Fruit fly (Drosophila melanogaster) whole organism, pupa: ENCODE measurements around the gene Pdhb.
A peak's percentile ranks its signal among the peaks of the same experiment; 100 is the strongest.

Experiments used
- CG10348 ChIP-seq: fragments of 200-800 bp; sonication (Bioruptor generic); IDR thresholded peaks from 2 replicates; pipeline ENCODE4 v1.3.6; 2022; ENCODE audit warnings: missing biosample characterization, missing genetic modification characterization
- CG12605 ChIP-seq: fragments of 200-800 bp; sonication (Bioruptor generic); IDR thresholded peaks from 2 replicates; pipeline ENCODE4 v1.3.6; 2022; ENCODE audit warnings: missing biosample characterization, missing genetic modification characterization
- CG15710 ChIP-seq: fragments of 200-800 bp; sonication (Bioruptor generic); optimal IDR thresholded peaks from 2 replicates; lab custom pipeline; 2018; ENCODE audit warnings: missing biosample characterization, mild to moderate bottlenecking, missing genetic modification characterization, moderate library complexity
- CG32121 ChIP-seq: fragments of 200-800 bp; sonication (Bioruptor generic); IDR thresholded peaks from 2 replicates; pipeline ENCODE4 v1.3.6; 2022; ENCODE audit warnings: missing biosample characterization, missing genetic modification characterization
- CG34367 ChIP-seq: fragments of 200-800 bp; sonication (Bioruptor generic); optimal IDR thresholded peaks from 2 replicates; lab custom pipeline; 2018; ENCODE audit warnings: missing biosample characterization, mild to moderate bottlenecking, missing genetic modification characterization
- CG4496 ChIP-seq: fragments of 200-800 bp; sonication (Bioruptor generic); IDR thresholded peaks from 3 replicates; pipeline ENCODE4 v1.3.6; 2022; ENCODE audit warnings: missing biosample characterization, missing genetic modification characterization
- CG8301 ChIP-seq: fragments of 200-800 bp; sonication (Bioruptor generic); optimal IDR thresholded peaks from 2 replicates; lab custom pipeline; 2018; ENCODE audit warnings: missing biosample characterization, mild to moderate bottlenecking, missing genetic modification characterization
- CG9948 ChIP-seq: fragments of 200-800 bp; sonication (Bioruptor generic); optimal IDR thresholded peaks from 2 replicates; lab custom pipeline; 2018; ENCODE audit warnings: missing biosample characterization, mild to moderate bottlenecking, missing genetic modification characterization, moderate library complexity
- Ets98B ChIP-seq: fragments of 200-800 bp; sonication (Bioruptor generic); IDR thresholded peaks from 2 replicates; pipeline ENCODE4 v1.3.6; 2022; ENCODE audit warnings: missing biosample characterization, missing genetic modification characterization
- fd96Ca ChIP-seq: fragments of 200-800 bp; sonication (Bioruptor generic); IDR thresholded peaks from 3 replicates; pipeline ENCODE4 v1.3.6; 2022; ENCODE audit warnings: missing biosample characterization, missing genetic modification characterization

DNA sequence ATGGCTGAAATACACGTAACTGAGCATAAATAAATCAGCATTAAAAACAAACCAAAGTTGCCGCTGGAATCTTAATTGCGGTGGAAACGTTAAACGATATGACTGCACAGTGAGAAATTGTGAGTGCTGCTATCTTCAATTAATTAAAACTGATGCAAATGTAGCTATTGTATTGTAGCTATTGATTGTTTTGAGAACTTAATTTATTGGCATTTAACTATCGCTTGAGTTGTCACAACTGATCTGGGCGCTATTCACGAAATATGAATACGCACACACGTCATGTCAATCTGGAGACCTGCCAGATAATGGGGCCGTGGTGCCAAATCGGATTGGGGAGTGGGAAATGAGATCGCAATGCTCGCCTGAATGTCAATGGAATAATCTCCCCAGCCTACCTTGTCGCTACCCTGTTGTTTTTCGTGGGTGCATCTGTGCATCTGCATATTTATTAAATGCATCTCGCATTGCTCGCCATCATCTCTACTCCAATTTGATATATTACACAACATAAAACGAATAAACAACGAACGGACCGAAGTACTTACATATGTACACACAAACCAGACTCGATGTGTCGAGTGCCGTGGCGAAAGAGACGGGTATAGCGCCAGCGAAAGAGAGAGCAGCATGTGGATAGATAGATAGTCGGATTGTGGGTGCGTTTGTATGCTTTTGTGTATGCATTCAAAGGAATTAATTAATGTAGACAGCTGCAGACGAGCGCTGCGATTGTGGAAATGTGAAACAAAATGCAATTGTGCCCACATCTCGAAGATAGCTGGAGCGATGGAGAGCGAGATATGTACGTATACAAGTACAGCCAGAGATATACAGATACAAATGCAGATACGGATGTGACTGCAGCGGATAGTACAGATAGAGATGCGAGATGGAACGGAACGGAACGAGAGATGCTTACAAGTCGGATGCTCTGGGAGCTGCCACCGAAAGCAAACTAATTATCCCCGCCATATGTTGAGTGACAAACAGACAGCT, 29.1 kb upstream of the Pdhb start:
- TF ChIP-seq CG15710 (tag; lab: Kevin White, UChicago), result peak; percentile 33
- no peak for TF ChIP-seq fd96Ca (GFP tag; lab: Robert Waterston, UW)
- no peak for TF ChIP-seq CG10348 (GFP tag; lab: Robert Waterston, UW)
- peak; percentile 45 for TF ChIP-seq CG9948 (tag; lab: Kevin White, UChicago)
- no peak for TF ChIP-seq CG32121
- no peak for TF ChIP-seq CG4496
- peak; percentile 17; the same call in 1 of the 2 replicates for TF ChIP-seq CG12605
- peak; percentile 28 for TF ChIP-seq CG8301 (tag; lab: Kevin White, UChicago)
- TF ChIP-seq CG34367 (tag; lab: Kevin White, UChicago), result no peak
- no peak for TF ChIP-seq Ets98B
